Fruit fly (Drosophila melanogaster) whole organism, embryonic: ENCODE data around the gene brm.
A peak's percentile ranks its signal among the peaks of the same experiment; 100 is the strongest.

Source experiments
- Antp ChIP-seq: fragments of 200-800 bp; sonication (Bioruptor generic); optimal IDR thresholded peaks from 3 replicates; lab custom pipeline; 2016; ENCODE audit warnings: missing biosample characterization, missing genetic modification characterization
- Blimp-1 ChIP-seq: fragments of 200-800 bp; sonication (Bioruptor generic); optimal IDR thresholded peaks from 3 replicates; lab custom pipeline; 2018; ENCODE audit warnings: missing biosample characterization, missing genetic modification characterization, mild to moderate bottlenecking, moderate library complexity, missing genetic modification reagents
- Bteb2 ChIP-seq: fragments of 200-800 bp; sonication (Bioruptor generic); optimal IDR thresholded peaks from 2 replicates; lab custom pipeline; 2016; ENCODE audit warnings: missing biosample characterization, missing genetic modification characterization
- CG10209 ChIP-seq: fragments of 200-800 bp; sonication (Bioruptor generic); optimal IDR thresholded peaks from 3 replicates; lab custom pipeline; 2017; ENCODE audit warnings: missing biosample characterization, mild to moderate bottlenecking, missing genetic modification characterization, missing genetic modification reagents
- CG10543 ChIP-seq: fragments of 200-800 bp; sonication (Bioruptor generic); optimal IDR thresholded peaks from 3 replicates; lab custom pipeline; 2017; ENCODE audit warnings: missing biosample characterization, mild to moderate bottlenecking, missing genetic modification characterization, moderate library complexity
- CG10959 ChIP-seq: fragments of 200-800 bp; sonication (Bioruptor generic); IDR thresholded peaks from 2 replicates; pipeline ENCODE4 v1.3.6; 2022; ENCODE audit warnings: missing biosample characterization, missing genetic modification characterization
- CG11398 ChIP-seq: fragments of 200-800 bp; sonication (Bioruptor generic); optimal IDR thresholded peaks from 2 replicates; lab custom pipeline; 2016; ENCODE audit warnings: missing biosample characterization, missing genetic modification characterization
- CG12104 ChIP-seq: fragments of 200-800 bp; sonication (Bioruptor generic); optimal IDR thresholded peaks from 3 replicates; lab custom pipeline; 2016; ENCODE audit warnings: missing biosample characterization, missing genetic modification characterization
- CG12236 ChIP-seq: fragments of 200-800 bp; sonication (Bioruptor generic); optimal IDR thresholded peaks from 2 replicates; lab custom pipeline; 2016; ENCODE audit warnings: missing biosample characterization, missing genetic modification characterization
- CG12769 ChIP-seq: fragments of 200-800 bp; sonication (Bioruptor generic); optimal IDR thresholded peaks from 2 replicates; lab custom pipeline; 2019; ENCODE audit warnings: missing biosample characterization, mild to moderate bottlenecking, missing genetic modification characterization, moderate library complexity
- CG15479 ChIP-seq: fragments of 200-800 bp; sonication (Bioruptor generic); optimal IDR thresholded peaks from 3 replicates; lab custom pipeline; 2019; ENCODE audit warnings: missing biosample characterization, mild to moderate bottlenecking, missing genetic modification characterization, moderate library complexity
- CG15514 ChIP-seq: fragments of 200-800 bp; sonication (Bioruptor generic); optimal IDR thresholded peaks from 3 replicates; lab custom pipeline; 2017; ENCODE audit warnings: missing biosample characterization, missing genetic modification characterization, mild to moderate bottlenecking, moderate library complexity, missing genetic modification reagents
- CG1647 ChIP-seq: fragments of 200-800 bp; sonication (Bioruptor generic); optimal IDR thresholded peaks from 3 replicates; lab custom pipeline; 2016; ENCODE audit warnings: missing biosample characterization, missing genetic modification characterization
- CG17359 ChIP-seq: fragments of 200-800 bp; sonication (Bioruptor generic); optimal IDR thresholded peaks from 3 replicates; lab custom pipeline; 2018; ENCODE audit warnings: missing biosample characterization, mild to moderate bottlenecking, missing genetic modification characterization, moderate library complexity
- CG17912 ChIP-seq: fragments of 200-800 bp; sonication (Bioruptor generic); optimal IDR thresholded peaks from 2 replicates; lab custom pipeline; 2018; ENCODE audit warnings: missing biosample characterization, mild to moderate bottlenecking, missing genetic modification characterization
- CG18011 ChIP-seq: fragments of 200-800 bp; sonication (Bioruptor generic); optimal IDR thresholded peaks from 2 replicates; lab custom pipeline; 2017; ENCODE audit warnings: missing biosample characterization, missing genetic modification characterization, mild to moderate bottlenecking, moderate library complexity, missing genotype
- CG18619 ChIP-seq: fragments of 200-800 bp; sonication (Bioruptor generic); optimal IDR thresholded peaks from 3 replicates; lab custom pipeline; 2017; ENCODE audit warnings: missing biosample characterization, mild to moderate bottlenecking, missing genetic modification characterization
- CG2875 ChIP-seq: fragments of 200-800 bp; sonication (Bioruptor generic); optimal IDR thresholded peaks from 2 replicates; lab custom pipeline; 2017; ENCODE audit warnings: missing biosample characterization, mild to moderate bottlenecking, missing genetic modification characterization, missing genetic modification reagents
- CG31224 ChIP-seq: fragments of 200-800 bp; sonication (Bioruptor generic); IDR thresholded peaks from 2 replicates; pipeline ENCODE4 v1.3.6; 2022; ENCODE audit warnings: missing biosample characterization, missing genetic modification characterization
- CG3407 ChIP-seq: fragments of 200-800 bp; sonication (Bioruptor generic); optimal IDR thresholded peaks from 2 replicates; lab custom pipeline; 2018; ENCODE audit warnings: missing biosample characterization, mild to moderate bottlenecking, missing genetic modification characterization
- CG3847 ChIP-seq: fragments of 200-800 bp; sonication (Bioruptor generic); IDR thresholded peaks from 2 replicates; pipeline ENCODE4 v1.3.6; 2022; ENCODE audit warnings: missing biosample characterization, missing genetic modification characterization
- CG7839 ChIP-seq: fragments of 200-800 bp; sonication (Bioruptor generic); optimal IDR thresholded peaks from 3 replicates; lab custom pipeline; 2018; ENCODE audit warnings: missing biosample characterization, mild to moderate bottlenecking, missing genetic modification characterization, moderate library complexity
- CG9609 ChIP-seq: fragments of 200-800 bp; sonication (Bioruptor generic); optimal IDR thresholded peaks from 3 replicates; lab custom pipeline; 2016; ENCODE audit warnings: missing biosample characterization, missing genetic modification characterization
- Dbx ChIP-seq: fragments of 200-800 bp; sonication (Bioruptor generic); IDR thresholded peaks from 3 replicates; pipeline ENCODE4 v1.3.6; 2022; ENCODE audit warnings: missing biosample characterization, missing genetic modification characterization
- Hmr ChIP-seq: fragments of 200-800 bp; sonication (Bioruptor generic); optimal IDR thresholded peaks from 3 replicates; lab custom pipeline; 2017; ENCODE audit warnings: mild to moderate bottlenecking, missing biosample characterization, missing genetic modification reagents, missing genetic modification characterization
- Hsf ChIP-seq: fragments of 200-800 bp; sonication (Bioruptor generic); optimal IDR thresholded peaks from 3 replicates; lab custom pipeline; 2016; ENCODE audit warnings: missing biosample characterization, missing genetic modification characterization
- Lpt ChIP-seq: fragments of >200 bp; optimal IDR thresholded peaks from 2 replicates; lab custom pipeline; 2018; ENCODE audit warnings: missing biosample characterization, missing genetic modification characterization
- Med ChIP-seq: fragments of 200-800 bp; sonication (Bioruptor generic); peaks from one replicate; lab custom pipeline; 2016; ENCODE audit warnings: missing biosample characterization, missing genetic modification characterization, mild to moderate bottlenecking, inconsistent platforms, moderate library complexity
- NC2α ChIP-seq: fragments of 200-800 bp; sonication (Bioruptor generic); optimal IDR thresholded peaks from 2 replicates; lab custom pipeline; 2016; ENCODE audit warnings: missing biosample characterization, missing genetic modification characterization
- NK7.1 ChIP-seq: fragments of 200-800 bp; sonication (Bioruptor generic); optimal IDR thresholded peaks from 3 replicates; lab custom pipeline; 2016; ENCODE audit warnings: missing biosample characterization, missing genetic modification characterization
- Oli ChIP-seq: fragments of 200-800 bp; sonication (Bioruptor generic); optimal IDR thresholded peaks from 2 replicates; lab custom pipeline; 2018; ENCODE audit warnings: missing biosample characterization, mild to moderate bottlenecking, missing genetic modification characterization, moderate library complexity
- Rfx ChIP-seq: fragments of 200-800 bp; sonication (Bioruptor generic); IDR thresholded peaks from 2 replicates; pipeline ENCODE4 v1.3.6; 2022; ENCODE audit warnings: missing biosample characterization, missing genetic modification characterization
- Sry-δ ChIP-seq: fragments of 200-800 bp; sonication (Bioruptor generic); optimal IDR thresholded peaks from 2 replicates; lab custom pipeline; 2016; ENCODE audit warnings: missing biosample characterization, missing genetic modification characterization
- Vsx1 ChIP-seq: fragments of 200-800 bp; sonication (Bioruptor generic); optimal IDR thresholded peaks from 2 replicates; lab custom pipeline; 2017; ENCODE audit warnings: missing biosample characterization, mild to moderate bottlenecking, missing genetic modification characterization, missing genetic modification reagents
- bcd ChIP-seq: fragments of 200-800 bp; sonication (Bioruptor generic); optimal IDR thresholded peaks from 2 replicates; lab custom pipeline; 2017; ENCODE audit warnings: missing biosample characterization, mild to moderate bottlenecking, missing genetic modification characterization
- danr ChIP-seq: fragments of 200-800 bp; sonication (Bioruptor generic); IDR thresholded peaks from 2 replicates; pipeline ENCODE4 v1.3.6; 2022; ENCODE audit warnings: missing biosample characterization, missing genetic modification characterization
- disco-r ChIP-seq: fragments of 200-800 bp; sonication (Bioruptor generic); optimal IDR thresholded peaks from 2 replicates; lab custom pipeline; 2016; ENCODE audit warnings: missing biosample characterization, missing genetic modification characterization
- fd96Cb ChIP-seq: fragments of 200-800 bp; sonication (Bioruptor generic); optimal IDR thresholded peaks from 2 replicates; lab custom pipeline; 2018; ENCODE audit warnings: missing biosample characterization, mild to moderate bottlenecking, missing genetic modification characterization, moderate library complexity
- gce ChIP-seq: fragments of 200-800 bp; sonication (Bioruptor generic); IDR thresholded peaks from 3 replicates; pipeline ENCODE4 v1.3.6; 2022; ENCODE audit warnings: missing biosample characterization, missing genetic modification characterization
- gfzf ChIP-seq: fragments of 200-800 bp; sonication (Bioruptor generic); optimal IDR thresholded peaks from 2 replicates; lab custom pipeline; 2016; ENCODE audit warnings: missing biosample characterization, mild to moderate bottlenecking, missing genetic modification characterization, moderate library complexity
- gro ChIP-seq: fragments of 200-800 bp; sonication (Bioruptor generic); optimal IDR thresholded peaks from 2 replicates; lab custom pipeline; 2016; ENCODE audit warnings: missing biosample characterization, missing genetic modification characterization
- klu ChIP-seq: fragments of 200-800 bp; sonication (Bioruptor generic); IDR thresholded peaks from 2 replicates; pipeline ENCODE4 v1.3.6; 2022; ENCODE audit warnings: missing biosample characterization, missing genetic modification characterization
- kni ChIP-seq: fragments of 200-800 bp; sonication (Bioruptor generic); optimal IDR thresholded peaks from 3 replicates; lab custom pipeline; 2017; ENCODE audit warnings: mild to moderate bottlenecking, missing biosample characterization, missing genetic modification reagents, missing genetic modification characterization
- pfk ChIP-seq: fragments of 200-800 bp; sonication (Bioruptor generic); optimal IDR thresholded peaks from 2 replicates; lab custom pipeline; 2018; ENCODE audit warnings: missing biosample characterization, mild to moderate bottlenecking, missing genetic modification characterization, moderate library complexity
- row ChIP-seq: fragments of 200-800 bp; sonication (Bioruptor generic); IDR thresholded peaks from 3 replicates; pipeline ENCODE4 v1.3.6; 2022; ENCODE audit warnings: missing biosample characterization, missing genetic modification characterization
- sna ChIP-seq: fragments of 200-800 bp; sonication (Bioruptor generic); IDR thresholded peaks from 2 replicates; pipeline ENCODE4 v1.3.6; 2022; ENCODE audit warnings: missing biosample characterization, missing genetic modification characterization; ENCODE audit not compliant: partially characterized antibody
- sug ChIP-seq: fragments of 200-800 bp; optimal IDR thresholded peaks from 2 replicates; lab custom pipeline; 2019; ENCODE audit warnings: missing biosample characterization, mild to moderate bottlenecking, missing genetic modification characterization, moderate library complexity
- tgo ChIP-seq: fragments of 200-800 bp; sonication (Bioruptor generic); IDR thresholded peaks from 3 replicates; pipeline ENCODE4 v1.3.6; 2022; ENCODE audit warnings: missing biosample characterization, missing genetic modification characterization
- tll ChIP-seq, 2 experiments: fragments of 200-800 bp in 1 of 2; fragments of >200 bp in 1 of 2; sonication (Bioruptor generic) in 1 of 2; optimal IDR thresholded peaks; 2 replicates each; lab custom pipeline; 2017 to 2019; ENCODE audit warnings: missing biosample characterization in 2 of 2, missing genetic modification characterization in 2 of 2, mild to moderate bottlenecking in 1 of 2, moderate library complexity in 1 of 2
- unpg ChIP-seq: fragments of 200-800 bp; sonication (Bioruptor generic); optimal IDR thresholded peaks from 3 replicates; lab custom pipeline; 2018; ENCODE audit warnings: missing biosample characterization, mild to moderate bottlenecking, missing genetic modification characterization, moderate library complexity

brm gene

dm6 chr3L:16027163-16027633, 44.5 kb upstream of the brm start (continued):
- TF ChIP-seq sna (GFP tag; lab: Robert Waterston, UW) (no peak), Rfx (GFP tag; lab: Robert Waterston, UW) (peak; percentile 49; the same call in 1 of the 2 replicates), sug (tag; lab: Kevin White, UChicago) (no peak), NK7.1 (no peak), gce (0 out of 3 replicates have a peak, but pooled peaks have one; percentile 16), CG7839 (tag; lab: Kevin White, UChicago) (peak; percentile 38), CG15514 (GFP tag; lab: Kevin White, UChicago) (peak; percentile 50), pfk (GFP tag; lab: Kevin White, UChicago) (no peak), CG1647 (GFP tag; lab: Kevin White, UChicago) (peak; percentile 21), gfzf (GFP tag; lab: Kevin White, UChicago) (no peak), CG10959 (GFP tag; lab: Robert Waterston, UW) (peak; percentile 48; the same call in 1 of the 2 replicates), CG17359 (tag; lab: Kevin White, UChicago) (peak; percentile 48), kni (GFP tag; lab: Kevin White, UChicago) (peak; percentile 87), tll (GFP tag; optimal IDR thresholded peaks at IDR 0.05; lab: Kevin White, UChicago) (peak in 1 of 2 experiments; percentile 40), CG12236 (peak; percentile 0), Bteb2 (GFP tag; lab: Kevin White, UChicago) (peak; percentile 3), CG9609 (GFP tag; lab: Kevin White, UChicago) (no peak), CG18619 (peak; percentile 30), Sry-δ (GFP tag; lab: Kevin White, UChicago) (no peak), CG15479 (GFP tag; lab: Kevin White, UChicago) (peak; percentile 3), Antp (peak; percentile 17), CG11398 (peak; percentile 49), Dbx (peak; percentile 33; the same call in 1 of the 3 replicates), CG3407 (GFP tag; lab: Kevin White, UChicago) (peak; percentile 50), CG17912 (GFP tag; lab: Kevin White, UChicago) (no peak), gro (GFP tag; lab: Kevin White, UChicago) (peak; percentile 54), Vsx1 (peak; percentile 81), bcd (GFP tag; lab: Kevin White, UChicago) (peak; percentile 51), Oli (no peak), CG31224 (GFP tag; lab: Robert Waterston, UW) (no peak; the same call in 1 of the 2 replicates), Hmr (GFP tag; lab: Kevin White, UChicago) (peak; percentile 56), CG12769 (tag; lab: Kevin White, UChicago) (no peak), row (GFP tag; lab: Robert Waterston, UW) (peak; percentile 42; the same call in 2 of the 3 replicates), disco-r (no peak), unpg (GFP tag; lab: Kevin White, UChicago) (peak; percentile 34), CG10209 (GFP tag; lab: Kevin White, UChicago) (peak; percentile 63), CG3847 (GFP tag; lab: Robert Waterston, UW) (peak; percentile 49), Lpt (GFP tag; lab: Kevin White, UChicago) (no peak), tgo (GFP tag; lab: Robert Waterston, UW) (peak; percentile 13; the same call in 1 of the 3 replicates), danr (no peak), Hsf (no peak), CG2875 (peak; percentile 54), Med (GFP tag; lab: Kevin White, UChicago) (peak; percentile 84), NC2α (peak; percentile 14), fd96Cb (tag; lab: Kevin White, UChicago) (peak; percentile 2), CG10543 (GFP tag; lab: Kevin White, UChicago) (peak; percentile 76), CG18011 (GFP tag; lab: Kevin White, UChicago) (peak; percentile 9), Blimp-1 (GFP tag; lab: Kevin White, UChicago) (peak; percentile 53), klu (GFP tag; lab: Robert Waterston, UW) (no peak), CG12104 (GFP tag; lab: Kevin White, UChicago) (peak; percentile 73)
